Worm (Caenorhabditis elegans) whole organism, mixed stage, embryonic: ENCODE data around the gene fbxa-131.

ENCODE experiments used
- M03D4.4 ChIP-seq: sonication (generic microtip); optimal IDR thresholded peaks from 2 replicates; lab custom pipeline; 2017; ENCODE audit warnings: mild to moderate bottlenecking, missing genetic modification characterization, missing compliant biosample characterization
- bed-3 ChIP-seq: fragments of 200-800 bp; sonication (Bioruptor generic); optimal IDR thresholded peaks from 3 replicates; lab custom pipeline; 2018; ENCODE audit warnings: mild to moderate bottlenecking, missing genetic modification characterization, moderate library complexity, missing compliant biosample characterization
- blmp-1 ChIP-seq: fragments of 150-350 bp; optimal IDR thresholded peaks from 2 replicates; lab custom pipeline; 2014; ENCODE audit warnings: missing biosample characterization, missing genetic modification characterization
- ceh-39 ChIP-seq: fragments of 150-350 bp; optimal IDR thresholded peaks from 2 replicates; lab custom pipeline; 2014; ENCODE audit warnings: missing biosample characterization, missing genetic modification characterization
- ceh-83 ChIP-seq: fragments of 200-800 bp; sonication (Bioruptor generic); optimal IDR thresholded peaks from 2 replicates; lab custom pipeline; 2018; ENCODE audit warnings: mild to moderate bottlenecking, missing genetic modification characterization, missing compliant biosample characterization
- elt-1 ChIP-seq: sonication (generic microtip); optimal IDR thresholded peaks from 2 replicates; lab custom pipeline; 2017; ENCODE audit warnings: missing genetic modification characterization, mild to moderate bottlenecking, missing compliant biosample characterization, antibody characterized with exemption, moderate library complexity, borderline replicate concordance; ENCODE audit not compliant: insufficient read depth
- elt-3 ChIP-seq: fragments of 150-350 bp; optimal IDR thresholded peaks from 2 replicates; lab custom pipeline; 2014; ENCODE audit warnings: missing biosample characterization, missing genetic modification characterization
- flh-1 ChIP-seq: fragments of 200-800 bp; sonication (Bioruptor generic); optimal IDR thresholded peaks from 2 replicates; lab custom pipeline; 2018; ENCODE audit warnings: mild to moderate bottlenecking, missing genetic modification characterization, moderate library complexity, missing compliant biosample characterization
- lin-13 ChIP-seq: fragments of 150-350 bp; optimal IDR thresholded peaks from 2 replicates; lab custom pipeline; 2014; ENCODE audit warnings: missing biosample characterization, missing genetic modification characterization
- lin-32 ChIP-seq: fragments of 200-800 bp; sonication (Bioruptor generic); optimal IDR thresholded peaks from 2 replicates; lab custom pipeline; 2018; ENCODE audit warnings: mild to moderate bottlenecking, missing genetic modification characterization, missing compliant biosample characterization
- mep-1 ChIP-seq: fragments of 150-350 bp; optimal IDR thresholded peaks from 2 replicates; lab custom pipeline; 2017; ENCODE audit warnings: missing biosample characterization, missing genetic modification reagents, missing genetic modification characterization, inconsistent platforms
- nhr-12 ChIP-seq: fragments of 150-350 bp; optimal IDR thresholded peaks from 2 replicates; lab custom pipeline; 2014; ENCODE audit warnings: missing biosample characterization, missing genetic modification characterization
- nhr-76 ChIP-seq: sonication (generic microtip); optimal IDR thresholded peaks from 2 replicates; lab custom pipeline; 2017; ENCODE audit warnings: missing biosample characterization, missing genetic modification characterization
- pha-4 ChIP-seq: fragments of 150-350 bp; optimal IDR thresholded peaks from 2 replicates; lab custom pipeline; 2018; ENCODE audit warnings: missing biosample characterization, missing genetic modification reagents, missing genetic modification characterization
- zip-8 ChIP-seq: fragments of 150-350 bp; optimal IDR thresholded peaks from 2 replicates; lab custom pipeline; 2014; ENCODE audit warnings: missing biosample characterization, missing genetic modification characterization

Gene fbxa-131

ce11 chrV:19779220-19779619, 41.0 kb downstream of the fbxa-131 start:
- TF ChIP-seq ceh-83 (no peak), elt-1 (tag; lab: Kevin White, UChicago) (no peak), lin-32 (GFP tag; lab: Kevin White, UChicago) (no peak), blmp-1 (no peak)
- TF ChIP-seq, all 35 proteins: peak for 0

- no peak for TF ChIP-seq mep-1 (tag; lab: Kevin White, UChicago)
- no peak for TF ChIP-seq flh-1 (GFP tag; lab: Kevin White, UChicago)
- TF ChIP-seq zip-8 (tag; lab: Kevin White, UChicago): peak; percentile 11
- TF ChIP-seq, all 35 proteins: peak for 1
Measured at ce11 chrV:19783829-19784228, 45.6 kb downstream of the fbxa-131 start, which contains the start of gene srt-45. TSS of gene srt-45 (plus strand) at chrV:19784129.

DNA sequence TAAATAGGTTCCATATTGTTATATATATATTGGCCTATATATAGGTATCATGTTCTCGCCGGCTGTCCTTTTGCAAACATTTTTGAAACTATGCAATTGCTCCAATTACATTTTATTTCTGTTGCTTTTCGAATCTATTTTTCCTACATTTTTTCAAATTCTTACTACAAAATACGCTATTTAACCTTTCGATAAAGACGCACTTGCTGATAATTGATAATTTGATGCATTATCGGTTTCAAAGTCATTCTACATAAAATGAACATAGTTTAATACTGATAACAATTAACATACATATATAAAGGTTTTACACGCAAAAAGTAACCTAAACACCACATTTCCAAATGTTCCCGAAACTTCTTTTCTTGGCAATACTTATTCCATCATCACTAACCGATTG, 50.1 kb downstream of the fbxa-131 start, which contains the start of gene clec-258:
Gene clec-258 (plus strand): TSS at position 81 of the 400 bp plus-strand sequence.
- TF ChIP-seq nhr-12 (tag; lab: Kevin White, UChicago): no peak
- no peak for TF ChIP-seq elt-3 (tag; lab: Kevin White, UChicago)
- TF ChIP-seq nhr-76: no peak
- TF ChIP-seq M03D4.4 (tag; lab: Kevin White, UChicago): no peak
- TF ChIP-seq bed-3 (GFP tag; lab: Kevin White, UChicago): no peak
- no peak for TF ChIP-seq flh-1 (GFP tag; lab: Kevin White, UChicago)
- no peak for TF ChIP-seq lin-13
- TF ChIP-seq lin-32 (GFP tag; lab: Kevin White, UChicago): no peak
- TF ChIP-seq pha-4: no peak
- no peak for TF ChIP-seq blmp-1
- no peak for TF ChIP-seq ceh-39
